Worm (Caenorhabditis elegans) whole organism, late embryonic: Measurements from ENCODE around the gene stc-1.

ENCODE experiments used
- C08G9.2 ChIP-seq: sonication (generic microtip); optimal IDR thresholded peaks from 2 replicates; lab custom pipeline; 2016; ENCODE audit warnings: mild to moderate bottlenecking, missing genetic modification characterization, moderate library complexity, missing compliant biosample characterization
- C38D4.7 ChIP-seq: fragments of 200-800 bp; sonication (Bioruptor generic); optimal IDR thresholded peaks from 2 replicates; lab custom pipeline; 2018; ENCODE audit warnings: mild to moderate bottlenecking, missing genetic modification characterization, moderate library complexity, missing compliant biosample characterization
- F13H6.1 ChIP-seq: sonication (generic microtip); optimal IDR thresholded peaks from 2 replicates; lab custom pipeline; 2016; ENCODE audit warnings: missing genetic modification characterization, missing compliant biosample characterization
- K02D7.2 ChIP-seq: sonication (generic microtip); optimal IDR thresholded peaks from 2 replicates; lab custom pipeline; 2017; ENCODE audit warnings: mild to moderate bottlenecking, missing genetic modification characterization, missing compliant biosample characterization
- T23F11.4 ChIP-seq: fragments of 200-800 bp; sonication (Bioruptor generic); optimal IDR thresholded peaks from 2 replicates; lab custom pipeline; 2018; ENCODE audit warnings: mild to moderate bottlenecking, missing genetic modification characterization, missing compliant biosample characterization
- ceh-14 ChIP-seq: sonication (generic microtip); optimal IDR thresholded peaks from 2 replicates; lab custom pipeline; 2016; ENCODE audit warnings: missing genotype, missing genetic modification characterization, missing compliant biosample characterization
- ceh-18 ChIP-seq: sonication (generic microtip); optimal IDR thresholded peaks from 2 replicates; lab custom pipeline; 2016; ENCODE audit warnings: missing genetic modification characterization, missing compliant biosample characterization
- ceh-2 ChIP-seq: sonication (generic microtip); optimal IDR thresholded peaks from 2 replicates; lab custom pipeline; 2016; ENCODE audit warnings: missing genotype, missing genetic modification characterization, missing compliant biosample characterization
- ceh-22 ChIP-seq: sonication (generic microtip); optimal IDR thresholded peaks from 2 replicates; lab custom pipeline; 2017; ENCODE audit warnings: missing biosample characterization, missing genetic modification characterization
- ceh-31 ChIP-seq: sonication (generic microtip); optimal IDR thresholded peaks from 2 replicates; lab custom pipeline; 2016; ENCODE audit warnings: missing genetic modification characterization, missing compliant biosample characterization
- ceh-9 ChIP-seq: sonication (generic microtip); optimal IDR thresholded peaks from 2 replicates; lab custom pipeline; 2016; ENCODE audit warnings: mild to moderate bottlenecking, missing genetic modification characterization, inconsistent platforms, missing compliant biosample characterization
- che-1 ChIP-seq: sonication (generic microtip); optimal IDR thresholded peaks from 2 replicates; lab custom pipeline; 2016; ENCODE audit warnings: mild to moderate bottlenecking, missing genetic modification characterization, missing compliant biosample characterization
- dve-1 ChIP-seq: sonication (generic microtip); optimal IDR thresholded peaks from 2 replicates; lab custom pipeline; 2017; ENCODE audit warnings: antibody characterized with exemption, mild to moderate bottlenecking, missing genetic modification characterization, missing compliant biosample characterization
- elt-2 ChIP-seq: sonication (generic microtip); optimal IDR thresholded peaks from 2 replicates; lab custom pipeline; 2016; ENCODE audit warnings: missing genetic modification reagents, missing genetic modification characterization, missing compliant biosample characterization
- elt-4 ChIP-seq: sonication (generic microtip); optimal IDR thresholded peaks from 2 replicates; lab custom pipeline; 2016; ENCODE audit warnings: missing genetic modification characterization, missing compliant biosample characterization
- fkh-10 ChIP-seq: fragments of 150-350 bp; optimal IDR thresholded peaks from 2 replicates; lab custom pipeline; 2014; ENCODE audit warnings: missing biosample characterization, missing genetic modification reagents, missing genetic modification characterization
- fkh-6 ChIP-seq: sonication (generic microtip); optimal IDR thresholded peaks from 2 replicates; lab custom pipeline; 2016; ENCODE audit warnings: missing genetic modification characterization, missing compliant biosample characterization
- hlh-15 ChIP-seq: sonication (generic microtip); optimal IDR thresholded peaks from 2 replicates; lab custom pipeline; 2016; ENCODE audit warnings: missing genetic modification characterization, missing compliant biosample characterization
- hlh-30 ChIP-seq: sonication (generic microtip); optimal IDR thresholded peaks from 2 replicates; lab custom pipeline; 2017; ENCODE audit warnings: antibody characterized with exemption, missing genetic modification characterization, missing compliant biosample characterization; ENCODE audit not compliant: insufficient read depth
- hlh-6 ChIP-seq: sonication (generic microtip); optimal IDR thresholded peaks from 2 replicates; lab custom pipeline; 2016; ENCODE audit warnings: missing genotype, missing genetic modification characterization, missing compliant biosample characterization
- hlh-8 ChIP-seq: sonication (generic microtip); optimal IDR thresholded peaks from 2 replicates; lab custom pipeline; 2016; ENCODE audit warnings: missing genotype, missing genetic modification characterization, missing compliant biosample characterization
- lin-11 ChIP-seq: fragments of 200-800 bp; sonication (Bioruptor generic); optimal IDR thresholded peaks from 2 replicates; lab custom pipeline; 2018; ENCODE audit warnings: mild to moderate bottlenecking, missing genetic modification characterization, missing compliant biosample characterization
- madf-2 ChIP-seq: sonication (generic microtip); optimal IDR thresholded peaks from 2 replicates; lab custom pipeline; 2017; ENCODE audit warnings: missing genetic modification characterization, missing compliant biosample characterization
- nhr-11 ChIP-seq: fragments of 150-350 bp; optimal IDR thresholded peaks from 2 replicates; lab custom pipeline; 2014; ENCODE audit warnings: missing biosample characterization, missing genetic modification characterization
- nhr-232 ChIP-seq: sonication (generic microtip); optimal IDR thresholded peaks from 2 replicates; lab custom pipeline; 2016; ENCODE audit warnings: missing genetic modification characterization, missing compliant biosample characterization
- npax-4 ChIP-seq: sonication (generic microtip); optimal IDR thresholded peaks from 2 replicates; lab custom pipeline; 2016; ENCODE audit warnings: missing genetic modification characterization, missing compliant biosample characterization
- pag-3 ChIP-seq: sonication (generic microtip); optimal IDR thresholded peaks from 2 replicates; lab custom pipeline; 2016; ENCODE audit warnings: missing compliant biosample characterization, missing genetic modification characterization, borderline replicate concordance
- pat-9 ChIP-seq: fragments of 200-800 bp; sonication (Bioruptor generic); optimal IDR thresholded peaks from 2 replicates; lab custom pipeline; 2018; ENCODE audit warnings: mild to moderate bottlenecking, missing genetic modification characterization, moderate library complexity, missing compliant biosample characterization
- pax-1 ChIP-seq: fragments of 150-350 bp; optimal IDR thresholded peaks from 2 replicates; lab custom pipeline; 2014; ENCODE audit warnings: missing biosample characterization, missing genetic modification characterization
- pha-2 ChIP-seq: sonication (generic microtip); optimal IDR thresholded peaks from 2 replicates; lab custom pipeline; 2017; ENCODE audit warnings: mild to moderate bottlenecking, missing genetic modification characterization, missing compliant biosample characterization
- pqm-1 ChIP-seq: sonication (generic microtip); optimal IDR thresholded peaks from 2 replicates; lab custom pipeline; 2016; ENCODE audit warnings: missing genetic modification characterization, missing compliant biosample characterization
- pros-1 ChIP-seq: fragments of 150-350 bp; optimal IDR thresholded peaks from 2 replicates; lab custom pipeline; 2014; ENCODE audit warnings: missing biosample characterization, missing genetic modification reagents, missing genetic modification characterization
- ref-2 ChIP-seq: sonication (generic microtip); optimal IDR thresholded peaks from 2 replicates; lab custom pipeline; 2016; ENCODE audit warnings: missing genetic modification characterization, missing compliant biosample characterization
- sdc-2 ChIP-seq: sonication (generic microtip); optimal IDR thresholded peaks from 2 replicates; lab custom pipeline; 2016; ENCODE audit warnings: missing genotype, missing genetic modification characterization, missing compliant biosample characterization
- sox-2 ChIP-seq: fragments of 200-800 bp; sonication (Bioruptor generic); IDR thresholded peaks from 2 replicates; pipeline ENCODE4 v1.3.6; 2022; ENCODE audit warnings: missing genetic modification reagents, missing genetic modification characterization, missing compliant biosample characterization
- sox-4 ChIP-seq: sonication (generic microtip); optimal IDR thresholded peaks from 2 replicates; lab custom pipeline; 2017; ENCODE audit warnings: mild to moderate bottlenecking, missing genetic modification characterization, inconsistent platforms, missing compliant biosample characterization
- syd-9 ChIP-seq: sonication (generic microtip); optimal IDR thresholded peaks from 2 replicates; lab custom pipeline; 2016; ENCODE audit warnings: mild to moderate bottlenecking, missing genetic modification characterization, moderate library complexity, missing compliant biosample characterization
- tbx-2 ChIP-seq: sonication (generic microtip); optimal IDR thresholded peaks from 2 replicates; lab custom pipeline; 2016; ENCODE audit warnings: missing genetic modification characterization, missing compliant biosample characterization
- ttx-3 ChIP-seq: sonication (generic microtip); optimal IDR thresholded peaks from 2 replicates; lab custom pipeline; 2016; ENCODE audit warnings: missing genetic modification reagents, missing genetic modification characterization, missing compliant biosample characterization
- unc-3 ChIP-seq, 2 experiments: fragments of 200-800 bp in 1 of 2; sonication (Bioruptor generic) in 1 of 2; sonication (generic microtip) in 1 of 2; conservative IDR thresholded peaks in 1 of 2; optimal IDR thresholded peaks in 1 of 2; 2 replicates each; pipeline versions ENCODE4 v1.3.6 to Lab custom; 2016 to 2022; ENCODE audit warnings: missing compliant biosample characterization in 2 of 2, missing genetic modification characterization in 2 of 2, missing genetic modification reagents in 1 of 2
- unc-42 ChIP-seq: sonication (generic microtip); optimal IDR thresholded peaks from 2 replicates; lab custom pipeline; 2016; ENCODE audit warnings: missing genotype, missing genetic modification characterization, missing compliant biosample characterization
- unc-55 ChIP-seq: sonication (generic microtip); optimal IDR thresholded peaks from 2 replicates; lab custom pipeline; 2017; ENCODE audit warnings: missing biosample characterization, missing genetic modification reagents, missing genetic modification characterization
- unc-86 ChIP-seq: sonication (generic microtip); optimal IDR thresholded peaks from 2 replicates; lab custom pipeline; 2016; ENCODE audit warnings: missing genetic modification characterization, missing compliant biosample characterization
- ztf-16 ChIP-seq: sonication (generic microtip); optimal IDR thresholded peaks from 2 replicates; lab custom pipeline; 2017; ENCODE audit warnings: missing genetic modification characterization, missing compliant biosample characterization

The stc-1 gene

DNA sequence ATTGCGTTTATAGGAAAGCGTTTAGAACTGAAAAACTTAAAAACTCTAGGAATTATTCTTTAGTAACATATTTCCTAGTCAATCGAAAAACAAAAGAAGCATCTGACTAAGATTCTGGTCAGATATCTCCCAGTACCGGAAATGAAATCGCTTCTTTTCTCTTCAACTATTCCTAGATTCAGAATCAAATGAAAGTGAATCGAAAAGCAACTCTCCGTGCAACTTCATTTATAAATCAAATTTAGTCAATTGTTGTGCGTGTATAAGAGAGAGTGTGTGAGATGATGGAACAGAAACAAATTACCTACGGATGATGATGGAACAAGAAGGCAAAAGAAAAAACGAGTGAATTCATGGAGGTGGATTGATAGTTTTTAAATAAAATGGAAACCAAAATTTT is 6.8 kb downstream of the stc-1 start:
- TF ChIP-seq ceh-18 (tag; lab: Kevin White, UChicago) (no peak), C08G9.2 (tag; lab: Kevin White, UChicago) (no peak), fkh-10 (peak; percentile 14), madf-2 (tag; lab: Kevin White, UChicago) (no peak), dve-1 (no peak), unc-42 (peak; percentile 97), ceh-14 (no peak), sdc-2 (tag; lab: Kevin White, UChicago) (no peak)

DNA sequence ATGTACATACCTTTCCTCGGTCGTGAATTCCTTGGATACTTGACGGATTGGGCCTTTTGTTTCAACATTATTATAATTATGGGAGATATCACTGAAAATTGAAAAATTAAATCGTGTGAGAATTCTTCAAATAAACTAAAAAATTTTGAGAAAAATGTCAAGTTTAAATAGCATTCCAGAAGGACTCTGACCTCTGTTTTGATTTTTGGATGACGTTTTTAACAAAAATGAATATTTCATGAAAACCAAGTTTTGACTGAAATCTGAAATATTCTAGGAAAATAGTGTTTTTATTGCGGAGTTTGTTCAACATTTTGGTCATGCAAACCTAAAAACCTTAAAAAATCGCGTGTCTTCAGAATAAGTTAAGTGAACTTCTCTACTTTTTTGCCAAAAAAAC is 9.8 kb downstream of the stc-1 start, which contains the start of gene glb-27:
TSS of gene glb-27 (minus strand) at position 101 of the 400 bp plus-strand sequence.
- TF ChIP-seq pat-9 (tag; lab: Kevin White, UChicago), result no peak
- no peak for TF ChIP-seq fkh-6 (tag; lab: Kevin White, UChicago)
- no peak for TF ChIP-seq unc-55
- no peak for TF ChIP-seq ref-2 (tag; lab: Kevin White, UChicago)
- no peak for TF ChIP-seq madf-2 (tag; lab: Kevin White, UChicago)
- no peak for TF ChIP-seq pha-2 (tag; lab: Kevin White, UChicago)
- TF ChIP-seq K02D7.2 (tag; lab: Kevin White, UChicago), result no peak
- no peak for TF ChIP-seq ztf-16 (tag; lab: Kevin White, UChicago)
- TF ChIP-seq pag-3 (tag; lab: Kevin White, UChicago), result no peak
- TF ChIP-seq C38D4.7, result no peak
- TF ChIP-seq ttx-3 (tag; lab: Kevin White, UChicago), result no peak

DNA sequence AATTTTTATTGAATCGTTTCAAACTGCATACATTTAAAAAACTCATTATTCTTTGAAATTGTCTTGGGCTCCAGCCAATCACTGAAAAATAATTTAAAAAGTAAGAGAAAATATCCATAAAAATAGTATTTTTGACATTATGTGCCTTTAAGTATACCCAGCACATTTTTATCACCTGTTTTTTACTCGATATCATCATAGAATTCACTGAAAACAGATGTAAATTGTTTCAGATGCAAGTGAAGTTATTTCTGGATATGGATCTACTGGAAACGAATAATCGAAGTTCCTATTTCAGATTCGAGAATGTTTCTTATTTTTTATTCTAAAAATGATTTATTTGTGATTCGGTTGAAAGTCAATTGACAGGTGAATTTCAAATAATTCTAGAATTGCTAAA is 11.4 kb downstream of the stc-1 start:
- TF ChIP-seq pag-3 (tag; lab: Kevin White, UChicago), result no peak
- no peak for TF ChIP-seq ref-2 (tag; lab: Kevin White, UChicago)
- TF ChIP-seq elt-2 (tag; lab: Kevin White, UChicago), result no peak
- no peak for TF ChIP-seq pqm-1 (tag; lab: Kevin White, UChicago)
- no peak for TF ChIP-seq sox-4

DNA sequence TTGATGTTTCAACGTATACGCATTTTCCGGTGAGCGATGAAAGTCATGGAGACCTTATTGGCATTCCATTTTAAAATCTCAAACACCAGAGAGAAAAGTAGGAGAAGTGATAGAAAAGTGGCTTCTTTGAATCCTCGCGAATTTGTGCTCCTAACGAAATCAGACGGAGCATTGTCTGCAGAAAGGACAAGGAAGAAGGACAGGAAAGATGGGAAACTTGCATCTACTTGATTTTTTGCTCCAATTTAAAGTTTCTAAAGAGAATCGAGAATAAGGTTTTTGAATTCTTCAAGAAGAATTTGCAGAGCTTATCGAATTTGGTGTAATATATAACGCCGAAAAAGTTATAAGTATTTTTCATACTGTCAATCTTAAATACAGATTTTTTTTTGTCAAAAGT is 14.8 kb downstream of the stc-1 start:
- TF ChIP-seq unc-42 (peak; percentile 81), elt-4 (tag; lab: Kevin White, UChicago) (no peak)

DNA sequence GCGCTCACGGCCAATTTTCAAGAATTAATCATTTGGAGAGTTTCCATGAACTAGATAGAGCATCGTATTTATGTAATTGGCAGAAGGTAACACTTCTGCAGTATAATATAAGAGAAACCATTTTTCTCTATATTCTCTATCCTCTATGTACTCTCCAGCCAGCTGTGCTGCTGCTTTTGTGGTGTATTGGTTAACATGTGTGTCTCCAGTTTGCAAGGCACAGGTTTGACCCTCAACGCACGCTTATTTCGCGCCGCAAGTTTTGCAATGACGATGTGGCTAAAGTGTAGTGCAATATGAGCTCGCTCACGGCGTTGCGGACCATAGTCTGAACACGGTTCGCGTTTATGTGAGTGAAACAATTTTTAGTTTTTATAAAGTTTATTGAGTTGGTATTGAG is 19.0 kb downstream of the stc-1 start:
- TF ChIP-seq sox-2 (GFP tag; lab: Robert Waterston, UW), result peak; percentile 74
- peak; percentile 71; the same call in 1 of the 2 replicates for TF ChIP-seq unc-3 (GFP tag; conservative IDR thresholded peaks at IDR 0.05; lab: Robert Waterston, UW)
- TF ChIP-seq unc-3 (tag; optimal IDR thresholded peaks at IDR 0.05; lab: Kevin White, UChicago), result peak; percentile 75
- peak; percentile 59 for TF ChIP-seq ceh-14
- peak; percentile 65 for TF ChIP-seq nhr-232 (tag; lab: Kevin White, UChicago)
- no peak for TF ChIP-seq fkh-10
- TF ChIP-seq dve-1, result peak; percentile 89
- peak; percentile 91 for TF ChIP-seq hlh-8 (tag; lab: Kevin White, UChicago)
- TF ChIP-seq hlh-6, result peak; percentile 85
- peak; percentile 61 for TF ChIP-seq hlh-15 (tag; lab: Kevin White, UChicago)
- TF ChIP-seq che-1, result peak; percentile 88
- peak; percentile 85 for TF ChIP-seq K02D7.2 (tag; lab: Kevin White, UChicago)
- peak; percentile 83 for TF ChIP-seq pat-9 (tag; lab: Kevin White, UChicago)
- peak; percentile 11 for TF ChIP-seq hlh-30 (tag; lab: Kevin White, UChicago)
- peak; percentile 83 for TF ChIP-seq lin-11 (tag; lab: Kevin White, UChicago)
- TF ChIP-seq unc-86, result peak; percentile 80
- TF ChIP-seq tbx-2, result peak; percentile 88
- TF ChIP-seq pax-1 (tag; lab: Kevin White, UChicago), result no peak
- TF ChIP-seq T23F11.4, result peak; percentile 61
- TF ChIP-seq npax-4, result peak; percentile 55
- TF ChIP-seq ceh-9 (tag; lab: Kevin White, UChicago), result peak; percentile 33
- peak; percentile 46 for TF ChIP-seq F13H6.1
- no peak for TF ChIP-seq nhr-11
- peak; percentile 78 for TF ChIP-seq syd-9 (tag; lab: Kevin White, UChicago)
- peak; percentile 66 for TF ChIP-seq ceh-31 (tag; lab: Kevin White, UChicago)
- TF ChIP-seq C38D4.7, result peak; percentile 78
- TF ChIP-seq pros-1 (tag; lab: Kevin White, UChicago), result no peak
- TF ChIP-seq ceh-2 (tag; lab: Kevin White, UChicago), result peak; percentile 74
- TF ChIP-seq ceh-22 (tag; lab: Kevin White, UChicago), result no peak
